Fruit fly (Drosophila melanogaster) whole organism: ENCODE measurements around the gene feo.

Experiments used
- Dll ChIP-seq: fragments of >200 bp; optimal IDR thresholded peaks from 2 replicates; lab custom pipeline; 2017
- EcR ChIP-seq, 2 experiments: fragments of >200 bp; optimal IDR thresholded peaks; 2 replicates each; lab custom pipeline; 2017; ENCODE audit warnings: missing biosample characterization in 2 of 2, missing genetic modification characterization in 2 of 2, missing genetic modification reagents in 2 of 2
- psq ChIP-seq: fragments of >200 bp; optimal IDR thresholded peaks from 2 replicates; lab custom pipeline; 2017
- usp ChIP-seq: fragments of >200 bp; optimal IDR thresholded peaks from 2 replicates; lab custom pipeline; 2017; ENCODE audit warnings: missing biosample characterization, missing genetic modification characterization, mixed read lengths

- TF ChIP-seq usp (GFP tag; lab: Kevin White, UChicago), result no peak
- TF ChIP-seq EcR (GFP tag; optimal IDR thresholded peaks at IDR 0.05; lab: Kevin White, UChicago), result no peak
- no peak for TF ChIP-seq psq (lab: Kevin White, UChicago)
- TF ChIP-seq Dll (lab: Kevin White, UChicago), result no peak
These were observed 9.9 kb downstream of the feo start, which contains the start of gene CG32669 for dm6 chrX:10844807-10845206.
